Fruit fly (Drosophila melanogaster) whole organism, embryonic: ENCODE measurements around the gene CG45544.

Source experiments
- Atf6 ChIP-seq: fragments of 200-800 bp; sonication (Bioruptor generic); IDR thresholded peaks from 2 replicates; pipeline ENCODE4 v1.3.6; 2022; ENCODE audit warnings: missing biosample characterization, missing genetic modification characterization
- CG10147 ChIP-seq: fragments of 200-800 bp; sonication (Bioruptor generic); optimal IDR thresholded peaks from 2 replicates; lab custom pipeline; 2019; ENCODE audit warnings: missing biosample characterization, mild to moderate bottlenecking, missing genetic modification characterization, moderate library complexity
- CG10462 ChIP-seq: fragments of 200-800 bp; sonication (Bioruptor generic); optimal IDR thresholded peaks from 2 replicates; lab custom pipeline; 2016; ENCODE audit warnings: missing biosample characterization, missing genetic modification characterization
- CG10979 ChIP-seq: fragments of 200-800 bp; sonication (Bioruptor generic); optimal IDR thresholded peaks from 2 replicates; lab custom pipeline; 2018; ENCODE audit warnings: missing biosample characterization, mild to moderate bottlenecking, missing genetic modification characterization, moderate library complexity
- CG11696 ChIP-seq: fragments of 200-800 bp; sonication (Bioruptor generic); IDR thresholded peaks from 2 replicates; pipeline ENCODE4 v1.3.6; 2022; ENCODE audit warnings: missing biosample characterization, missing genetic modification characterization
- CG13287 ChIP-seq: fragments of 200-800 bp; sonication (Bioruptor generic); IDR thresholded peaks from 2 replicates; pipeline ENCODE4 v1.3.6; 2022; ENCODE audit warnings: missing biosample characterization, missing genetic modification characterization; ENCODE audit not compliant: partially characterized antibody
- CG13775 ChIP-seq: fragments of 200-800 bp; sonication (Bioruptor generic); optimal IDR thresholded peaks from 3 replicates; lab custom pipeline; 2017; ENCODE audit warnings: missing biosample characterization, mild to moderate bottlenecking, missing genetic modification characterization
- CG14860 ChIP-seq: fragments of 200-800 bp; sonication (Bioruptor generic); IDR thresholded peaks from 3 replicates; pipeline ENCODE4 v1.3.6; 2022; ENCODE audit warnings: missing biosample characterization, missing genetic modification characterization; ENCODE audit not compliant: partially characterized antibody
- CG15269 ChIP-seq: fragments of 200-800 bp; sonication (Bioruptor generic); optimal IDR thresholded peaks from 2 replicates; lab custom pipeline; 2018; ENCODE audit warnings: missing biosample characterization, mild to moderate bottlenecking, missing genetic modification characterization, moderate library complexity
- CG15514 ChIP-seq: fragments of 200-800 bp; sonication (Bioruptor generic); optimal IDR thresholded peaks from 3 replicates; lab custom pipeline; 2017; ENCODE audit warnings: missing biosample characterization, missing genetic modification characterization, mild to moderate bottlenecking, moderate library complexity, missing genetic modification reagents
- CG16863 ChIP-seq: fragments of 200-800 bp; sonication (Bioruptor generic); optimal IDR thresholded peaks from 3 replicates; lab custom pipeline; 2016; ENCODE audit warnings: missing biosample characterization, missing genetic modification characterization
- CG18599 ChIP-seq: fragments of 200-800 bp; sonication (Bioruptor generic); optimal IDR thresholded peaks from 3 replicates; lab custom pipeline; 2017; ENCODE audit warnings: missing biosample characterization, missing genetic modification characterization, mild to moderate bottlenecking, moderate library complexity, missing genetic modification reagents
- CG18764 ChIP-seq: fragments of 200-800 bp; sonication (Bioruptor generic); optimal IDR thresholded peaks from 3 replicates; lab custom pipeline; 2016; ENCODE audit warnings: missing biosample characterization, missing genetic modification characterization
- CG2129 ChIP-seq: fragments of 200-800 bp; sonication (Bioruptor generic); IDR thresholded peaks from 2 replicates; pipeline ENCODE4 v1.3.6; 2022; ENCODE audit warnings: missing biosample characterization, missing genetic modification characterization; ENCODE audit not compliant: partially characterized antibody
- CG30431 ChIP-seq: fragments of 200-800 bp; sonication (Bioruptor generic); optimal IDR thresholded peaks from 2 replicates; lab custom pipeline; 2017; ENCODE audit warnings: missing biosample characterization, missing genetic modification characterization
- CG31388 ChIP-seq: fragments of 200-800 bp; sonication (Bioruptor generic); optimal IDR thresholded peaks from 2 replicates; lab custom pipeline; 2016; ENCODE audit warnings: missing biosample characterization, missing genetic modification characterization
- CG3163 ChIP-seq: fragments of 200-800 bp; sonication (Bioruptor generic); optimal IDR thresholded peaks from 3 replicates; lab custom pipeline; 2016; ENCODE audit warnings: missing biosample characterization, missing genetic modification characterization
- CG43689 ChIP-seq: fragments of 200-800 bp; sonication (Bioruptor generic); IDR thresholded peaks from 2 replicates; pipeline ENCODE4 v1.3.6; 2022; ENCODE audit warnings: missing biosample characterization, missing genetic modification characterization
- CG8290 ChIP-seq, 3 experiments: fragments of 200-800 bp; sonication (Bioruptor generic); optimal IDR thresholded peaks; 2 replicates each; lab custom pipeline; 2016 to 2019; ENCODE audit warnings: missing biosample characterization in 3 of 3, missing genetic modification characterization in 3 of 3, mild to moderate bottlenecking in 2 of 3, moderate library complexity in 1 of 3
- D19B ChIP-seq: fragments of 200-800 bp; sonication (Bioruptor generic); optimal IDR thresholded peaks from 2 replicates; lab custom pipeline; 2017; ENCODE audit warnings: missing biosample characterization, mild to moderate bottlenecking, missing genetic modification characterization
- Dad ChIP-seq: fragments of 200-800 bp; sonication (Bioruptor generic); optimal IDR thresholded peaks from 3 replicates; lab custom pipeline; 2016; ENCODE audit warnings: missing biosample characterization, missing genetic modification characterization
- Fer1 ChIP-seq: fragments of 200-800 bp; sonication (Bioruptor generic); optimal IDR thresholded peaks from 2 replicates; lab custom pipeline; 2017; ENCODE audit warnings: missing biosample characterization, mild to moderate bottlenecking, missing genetic modification characterization
- HHEX ChIP-seq: fragments of 200-800 bp; sonication (Bioruptor generic); optimal IDR thresholded peaks from 3 replicates; lab custom pipeline; 2017; ENCODE audit warnings: missing biosample characterization, mild to moderate bottlenecking, missing genetic modification characterization, missing genetic modification reagents
- Hand ChIP-seq: fragments of 200-800 bp; sonication (Bioruptor generic); optimal IDR thresholded peaks from 2 replicates; lab custom pipeline; 2017; ENCODE audit warnings: mild to moderate bottlenecking, missing biosample characterization, missing genetic modification reagents, missing genetic modification characterization
- YL-1 ChIP-seq: fragments of 200-800 bp; sonication (Bioruptor generic); optimal IDR thresholded peaks from 3 replicates; lab custom pipeline; 2017; ENCODE audit warnings: missing biosample characterization, mild to moderate bottlenecking, missing genetic modification characterization
- abd-A ChIP-seq: fragments of 200-800 bp; sonication (Bioruptor generic); optimal IDR thresholded peaks from 3 replicates; lab custom pipeline; 2019; ENCODE audit warnings: missing biosample characterization, mild to moderate bottlenecking, missing genetic modification characterization, moderate library complexity
- bbx ChIP-seq: fragments of 200-800 bp; sonication (Bioruptor generic); IDR thresholded peaks from 2 replicates; pipeline ENCODE4 v1.3.6; 2022; ENCODE audit warnings: missing biosample characterization, missing genetic modification characterization; ENCODE audit not compliant: partially characterized antibody
- bowl ChIP-seq: fragments of 200-800 bp; sonication (Bioruptor generic); IDR thresholded peaks from 2 replicates; pipeline ENCODE4 v1.3.6; 2022; ENCODE audit warnings: missing biosample characterization, missing genetic modification characterization
- chif ChIP-seq, 2 experiments: fragments of 200-800 bp; sonication (Bioruptor generic); optimal IDR thresholded peaks; 3 replicates each; lab custom pipeline; 2016; ENCODE audit warnings: missing biosample characterization in 2 of 2, missing genetic modification characterization in 2 of 2
- dan ChIP-seq: fragments of 200-800 bp; sonication (Bioruptor generic); IDR thresholded peaks from 2 replicates; pipeline ENCODE4 v1.3.6; 2022; ENCODE audit warnings: missing biosample characterization, missing genetic modification characterization
- eve ChIP-seq, 2 experiments: fragments of >200 bp; optimal IDR thresholded peaks; 2 replicates each; lab custom pipeline; 2017; ENCODE audit warnings: missing biosample characterization in 2 of 2, missing genetic modification characterization in 2 of 2
- fd64A ChIP-seq: fragments of 200-800 bp; sonication (Bioruptor generic); optimal IDR thresholded peaks from 3 replicates; lab custom pipeline; 2018; ENCODE audit warnings: missing biosample characterization, mild to moderate bottlenecking, missing genetic modification characterization
- ftz-f1 ChIP-seq: fragments of 200-800 bp; sonication (Bioruptor generic); optimal IDR thresholded peaks from 2 replicates; lab custom pipeline; 2016; ENCODE audit warnings: missing biosample characterization, missing genetic modification characterization
- grau ChIP-seq: fragments of 200-800 bp; optimal IDR thresholded peaks from 3 replicates; lab custom pipeline; 2019; ENCODE audit warnings: missing biosample characterization, mild to moderate bottlenecking, missing genetic modification characterization, moderate library complexity
- h ChIP-seq: fragments of >200 bp; optimal IDR thresholded peaks from 2 replicates; lab custom pipeline; 2017
- hbn ChIP-seq: fragments of 200-800 bp; sonication (Bioruptor generic); IDR thresholded peaks from 2 replicates; pipeline ENCODE4 v1.3.6; 2022; ENCODE audit warnings: missing biosample characterization, missing genetic modification characterization; ENCODE audit not compliant: partially characterized antibody
- lilli ChIP-seq: fragments of 200-800 bp; sonication (Bioruptor generic); optimal IDR thresholded peaks from 3 replicates; lab custom pipeline; 2016; ENCODE audit warnings: missing biosample characterization, missing genetic modification characterization
- mam ChIP-seq: fragments of 200-800 bp; sonication (Bioruptor generic); optimal IDR thresholded peaks from 3 replicates; lab custom pipeline; 2016; ENCODE audit warnings: missing biosample characterization, missing genetic modification characterization
- nau ChIP-seq: fragments of 200-800 bp; sonication (Bioruptor generic); optimal IDR thresholded peaks from 3 replicates; lab custom pipeline; 2017; ENCODE audit warnings: missing biosample characterization, mild to moderate bottlenecking, missing genetic modification characterization, missing genetic modification reagents
- nerfin-1 ChIP-seq: fragments of 200-800 bp; sonication (Bioruptor generic); optimal IDR thresholded peaks from 3 replicates; lab custom pipeline; 2019; ENCODE audit warnings: missing biosample characterization, mild to moderate bottlenecking, missing genetic modification characterization, moderate library complexity
- peb ChIP-seq: fragments of 200-800 bp; sonication (Bioruptor generic); IDR thresholded peaks from 2 replicates; pipeline ENCODE4 v1.3.6; 2022; ENCODE audit warnings: missing biosample characterization, missing genetic modification characterization
- ranshi ChIP-seq: fragments of 200-800 bp; sonication (Bioruptor generic); IDR thresholded peaks from 2 replicates; pipeline ENCODE4 v1.3.6; 2022; ENCODE audit warnings: missing biosample characterization, missing genetic modification characterization
- row ChIP-seq: fragments of 200-800 bp; sonication (Bioruptor generic); IDR thresholded peaks from 3 replicates; pipeline ENCODE4 v1.3.6; 2022; ENCODE audit warnings: missing biosample characterization, missing genetic modification characterization
- shn ChIP-seq: fragments of 200-800 bp; sonication (Bioruptor generic); optimal IDR thresholded peaks from 3 replicates; lab custom pipeline; 2016; ENCODE audit warnings: missing biosample characterization, missing genetic modification characterization
- slp2 ChIP-seq: fragments of 200-800 bp; sonication (Bioruptor generic); optimal IDR thresholded peaks from 2 replicates; lab custom pipeline; 2016; ENCODE audit warnings: missing biosample characterization, missing genetic modification characterization
- tio ChIP-seq: fragments of 200-800 bp; sonication (Bioruptor generic); optimal IDR thresholded peaks from 2 replicates; lab custom pipeline; 2017; ENCODE audit warnings: missing biosample characterization, missing genetic modification characterization, inconsistent platforms
- tx ChIP-seq: fragments of 200-800 bp; sonication (Bioruptor generic); optimal IDR thresholded peaks from 2 replicates; lab custom pipeline; 2016; ENCODE audit warnings: missing biosample characterization, missing genetic modification characterization
- unc-4 ChIP-seq: fragments of 200-800 bp; sonication (Bioruptor generic); IDR thresholded peaks from 2 replicates; pipeline ENCODE4 v1.3.6; 2022; ENCODE audit warnings: missing biosample characterization, missing genetic modification characterization; ENCODE audit not compliant: partially characterized antibody
- zen2 ChIP-seq: fragments of 200-800 bp; sonication (Bioruptor generic); IDR thresholded peaks from 3 replicates; pipeline ENCODE4 v1.3.6; 2022; ENCODE audit warnings: missing biosample characterization, missing genetic modification characterization; ENCODE audit not compliant: partially characterized antibody
- zf30C ChIP-seq: fragments of 200-800 bp; sonication (Bioruptor generic); optimal IDR thresholded peaks from 3 replicates; lab custom pipeline; 2018; ENCODE audit warnings: missing biosample characterization, mild to moderate bottlenecking, missing genetic modification characterization

Gene CG45544

dm6 chr3R:29214262-29214661, 42.0 kb upstream of the CG45544 start (continued):
- peak; percentile 98 for TF ChIP-seq slp2 (GFP tag; lab: Kevin White, UChicago)
- TF ChIP-seq CG18764, result peak; percentile 98
- peak; percentile 62 for TF ChIP-seq zf30C
- no peak for TF ChIP-seq CG14860 (GFP tag; lab: Robert Waterston, UW)
- TF ChIP-seq Fer1 (GFP tag; lab: Kevin White, UChicago), result peak; percentile 99
- peak; percentile 99 for TF ChIP-seq CG13775 (GFP tag; lab: Kevin White, UChicago)
- peak; percentile 98 for TF ChIP-seq CG10147 (GFP tag; lab: Kevin White, UChicago)
- peak; percentile 99 for TF ChIP-seq peb
- TF ChIP-seq CG10462 (GFP tag; lab: Kevin White, UChicago), result peak; percentile 99
- TF ChIP-seq CG3163 (GFP tag; lab: Kevin White, UChicago), result peak; percentile 93
- peak; percentile 99 for TF ChIP-seq CG8290 (GFP tag; optimal IDR thresholded peaks at IDR 0.05; lab: Kevin White, UChicago)
- TF ChIP-seq CG8290 (tag; optimal IDR thresholded peaks at IDR 0.05; lab: Kevin White, UChicago), result peak; percentile 97 to 99
- TF ChIP-seq CG13287, result peak; percentile 31; the same call in 1 of the 2 replicates
- peak; percentile 98 for TF ChIP-seq nerfin-1
- TF ChIP-seq fd64A, result peak; percentile 99
- peak; percentile 99 for TF ChIP-seq nau (GFP tag; lab: Kevin White, UChicago)
- TF ChIP-seq mam (GFP tag; lab: Kevin White, UChicago), result peak; percentile 99
- TF ChIP-seq CG2129, result no peak
- peak; percentile 100 for TF ChIP-seq lilli
- peak; percentile 45 for TF ChIP-seq bbx
- TF ChIP-seq Atf6, result peak; percentile 99
- peak; percentile 99 for TF ChIP-seq tio
- TF ChIP-seq CG15514 (GFP tag; lab: Kevin White, UChicago), result peak; percentile 95
- 0 out of 2 replicates have a peak, but pooled peaks have one; percentile 17 for TF ChIP-seq hbn (GFP tag; lab: Robert Waterston, UW)
- peak; percentile 99 for TF ChIP-seq YL-1 (GFP tag; lab: Kevin White, UChicago)
- TF ChIP-seq CG15269 (tag; lab: Kevin White, UChicago), result peak; percentile 99
- TF ChIP-seq chif (GFP tag; optimal IDR thresholded peaks at IDR 0.05; lab: Kevin White, UChicago), result peak; percentile 99
- peak; percentile 96 for TF ChIP-seq D19B (GFP tag; lab: Kevin White, UChicago)
- peak; percentile 98 for TF ChIP-seq grau
- peak; percentile 99 for TF ChIP-seq Dad (GFP tag; lab: Kevin White, UChicago)
- TF ChIP-seq shn (GFP tag; lab: Kevin White, UChicago), result peak; percentile 98
- peak; percentile 93 for TF ChIP-seq abd-A (tag; lab: Kevin White, UChicago)
- TF ChIP-seq CG11696, result peak; percentile 98
- TF ChIP-seq row (GFP tag; lab: Robert Waterston, UW), result peak; percentile 100
- no peak for TF ChIP-seq zen2 (GFP tag; lab: Robert Waterston, UW)
- TF ChIP-seq ftz-f1 (GFP tag; lab: Kevin White, UChicago), result peak; percentile 92
- TF ChIP-seq CG18599 (GFP tag; lab: Kevin White, UChicago), result peak; percentile 99
- peak in 1 of 2 experiments; percentile 92 for TF ChIP-seq eve (GFP tag; optimal IDR thresholded peaks at IDR 0.05; lab: Kevin White, UChicago)
- TF ChIP-seq CG16863, result peak; percentile 99
- TF ChIP-seq bowl, result peak; percentile 99
- TF ChIP-seq unc-4 (GFP tag; lab: Robert Waterston, UW), result no peak
- TF ChIP-seq h (lab: Kevin White, UChicago), result no peak
- peak; percentile 99 for TF ChIP-seq CG30431
- peak; percentile 100 for TF ChIP-seq CG10979 (tag; lab: Kevin White, UChicago)
- TF ChIP-seq CG31388 (GFP tag; lab: Kevin White, UChicago), result peak; percentile 98
- TF ChIP-seq ranshi (GFP tag; lab: Robert Waterston, UW), result peak; percentile 99
- TF ChIP-seq dan (GFP tag; lab: Robert Waterston, UW), result peak; percentile 98
- TF ChIP-seq CG43689, result peak; percentile 98
- TF ChIP-seq tx (GFP tag; lab: Kevin White, UChicago), result peak; percentile 98
- TF ChIP-seq HHEX (GFP tag; lab: Kevin White, UChicago), result peak; percentile 99
- peak; percentile 99 for TF ChIP-seq Hand (GFP tag; lab: Kevin White, UChicago)
